Worm (Caenorhabditis elegans) whole organism, mixed stage, embryonic: ENCODE measurements around the gene phat-4.

Source experiments
- M03D4.4 ChIP-seq: sonication (generic microtip); optimal IDR thresholded peaks from 2 replicates; lab custom pipeline; 2017; ENCODE audit warnings: mild to moderate bottlenecking, missing genetic modification characterization, missing compliant biosample characterization
- bed-3 ChIP-seq: fragments of 200-800 bp; sonication (Bioruptor generic); optimal IDR thresholded peaks from 3 replicates; lab custom pipeline; 2018; ENCODE audit warnings: mild to moderate bottlenecking, missing genetic modification characterization, moderate library complexity, missing compliant biosample characterization
- blmp-1 ChIP-seq: fragments of 150-350 bp; optimal IDR thresholded peaks from 2 replicates; lab custom pipeline; 2014; ENCODE audit warnings: missing biosample characterization, missing genetic modification characterization
- ceh-39 ChIP-seq: fragments of 150-350 bp; optimal IDR thresholded peaks from 2 replicates; lab custom pipeline; 2014; ENCODE audit warnings: missing biosample characterization, missing genetic modification characterization
- ceh-43 ChIP-seq: fragments of 200-800 bp; sonication (Bioruptor generic); optimal IDR thresholded peaks from 2 replicates; lab custom pipeline; 2018; ENCODE audit warnings: mild to moderate bottlenecking, missing genetic modification characterization, moderate library complexity, missing compliant biosample characterization
- ceh-83 ChIP-seq: fragments of 200-800 bp; sonication (Bioruptor generic); optimal IDR thresholded peaks from 2 replicates; lab custom pipeline; 2018; ENCODE audit warnings: mild to moderate bottlenecking, missing genetic modification characterization, missing compliant biosample characterization
- cnd-1 ChIP-seq: fragments of 200-800 bp; sonication (Bioruptor generic); optimal IDR thresholded peaks from 2 replicates; lab custom pipeline; 2018; ENCODE audit warnings: mild to moderate bottlenecking, missing genetic modification characterization, missing compliant biosample characterization
- drap-1 ChIP-seq: fragments of 200-800 bp; sonication (Bioruptor generic); optimal IDR thresholded peaks from 3 replicates; lab custom pipeline; 2018; ENCODE audit warnings: mild to moderate bottlenecking, missing genetic modification characterization, missing compliant biosample characterization
- elt-1 ChIP-seq: sonication (generic microtip); optimal IDR thresholded peaks from 2 replicates; lab custom pipeline; 2017; ENCODE audit warnings: missing genetic modification characterization, mild to moderate bottlenecking, missing compliant biosample characterization, antibody characterized with exemption, moderate library complexity, borderline replicate concordance; ENCODE audit not compliant: insufficient read depth
- flh-1 ChIP-seq: fragments of 200-800 bp; sonication (Bioruptor generic); optimal IDR thresholded peaks from 2 replicates; lab custom pipeline; 2018; ENCODE audit warnings: mild to moderate bottlenecking, missing genetic modification characterization, moderate library complexity, missing compliant biosample characterization
- ham-2 ChIP-seq: fragments of 200-800 bp; sonication (Bioruptor generic); optimal IDR thresholded peaks from 2 replicates; lab custom pipeline; 2018; ENCODE audit warnings: mild to moderate bottlenecking, missing genetic modification characterization, missing compliant biosample characterization
- hlh-1 ChIP-seq: fragments of 150-350 bp; optimal IDR thresholded peaks from 2 replicates; lab custom pipeline; 2014; ENCODE audit warnings: missing biosample characterization, missing genetic modification reagents, missing genetic modification characterization
- lin-32 ChIP-seq: fragments of 200-800 bp; sonication (Bioruptor generic); optimal IDR thresholded peaks from 2 replicates; lab custom pipeline; 2018; ENCODE audit warnings: mild to moderate bottlenecking, missing genetic modification characterization, missing compliant biosample characterization
- lsy-2 ChIP-seq: fragments of 150-350 bp; optimal IDR thresholded peaks from 2 replicates; lab custom pipeline; 2014; ENCODE audit warnings: missing biosample characterization, missing genetic modification characterization
- mab-5 ChIP-seq: fragments of 150-350 bp; optimal IDR thresholded peaks from 2 replicates; lab custom pipeline; 2014; ENCODE audit warnings: missing biosample characterization, missing genetic modification characterization
- mep-1 ChIP-seq: fragments of 150-350 bp; optimal IDR thresholded peaks from 2 replicates; lab custom pipeline; 2017; ENCODE audit warnings: missing biosample characterization, missing genetic modification reagents, missing genetic modification characterization, inconsistent platforms
- mls-2 ChIP-seq: sonication (generic microtip); optimal IDR thresholded peaks from 2 replicates; lab custom pipeline; 2016; ENCODE audit warnings: mild to moderate bottlenecking, missing genetic modification characterization, moderate library complexity, missing compliant biosample characterization
- nhr-12 ChIP-seq: fragments of 150-350 bp; optimal IDR thresholded peaks from 2 replicates; lab custom pipeline; 2014; ENCODE audit warnings: missing biosample characterization, missing genetic modification characterization
- nhr-2 ChIP-seq: fragments of 150-350 bp; optimal IDR thresholded peaks from 2 replicates; lab custom pipeline; 2014; ENCODE audit warnings: missing biosample characterization, missing genetic modification characterization
- nhr-237 ChIP-seq: fragments of 150-350 bp; optimal IDR thresholded peaks from 2 replicates; lab custom pipeline; 2014; ENCODE audit warnings: missing biosample characterization, missing genetic modification characterization
- nhr-28 ChIP-seq: fragments of 150-350 bp; optimal IDR thresholded peaks from 2 replicates; lab custom pipeline; 2014; ENCODE audit warnings: missing biosample characterization, missing genetic modification characterization
- nhr-76 ChIP-seq: sonication (generic microtip); optimal IDR thresholded peaks from 2 replicates; lab custom pipeline; 2017; ENCODE audit warnings: missing biosample characterization, missing genetic modification characterization
- pha-4 ChIP-seq: fragments of 150-350 bp; optimal IDR thresholded peaks from 2 replicates; lab custom pipeline; 2018; ENCODE audit warnings: missing biosample characterization, missing genetic modification reagents, missing genetic modification characterization
- sem-2 ChIP-seq: fragments of 200-800 bp; sonication (Bioruptor generic); optimal IDR thresholded peaks from 2 replicates; lab custom pipeline; 2018; ENCODE audit warnings: mild to moderate bottlenecking, missing genetic modification characterization, missing compliant biosample characterization
- snpc-4 ChIP-seq: fragments of 150-350 bp; optimal IDR thresholded peaks from 2 replicates; lab custom pipeline; 2014; ENCODE audit warnings: missing biosample characterization, missing genetic modification characterization
- sptf-1 ChIP-seq: sonication (generic microtip); optimal IDR thresholded peaks from 2 replicates; lab custom pipeline; 2017; ENCODE audit warnings: mild to moderate bottlenecking, missing genetic modification characterization, moderate library complexity, missing compliant biosample characterization
- unc-120 ChIP-seq: sonication (generic microtip); optimal IDR thresholded peaks from 2 replicates; lab custom pipeline; 2017; ENCODE audit warnings: missing genetic modification characterization, missing compliant biosample characterization; ENCODE audit not compliant: poor library complexity, severe bottlenecking
- unc-39 ChIP-seq: fragments of 150-350 bp; optimal IDR thresholded peaks from 2 replicates; lab custom pipeline; 2014; ENCODE audit warnings: missing biosample characterization, missing genetic modification characterization
- unc-62 ChIP-seq: fragments of 150-350 bp; optimal IDR thresholded peaks from 2 replicates; lab custom pipeline; 2014; ENCODE audit warnings: missing biosample characterization, missing genetic modification reagents, missing genetic modification characterization
- zip-8 ChIP-seq: fragments of 150-350 bp; optimal IDR thresholded peaks from 2 replicates; lab custom pipeline; 2014; ENCODE audit warnings: missing biosample characterization, missing genetic modification characterization
- ztf-11 ChIP-seq: fragments of 150-350 bp; optimal IDR thresholded peaks from 2 replicates; lab custom pipeline; 2014; ENCODE audit warnings: missing biosample characterization, missing genetic modification characterization

Gene phat-4

ce11 chrV:4116071-4116470, 13.6 kb upstream of the phat-4 start, which contains the start of gene T05B4.8:
T05B4.8 (minus strand) TSS chrV:4116171.
- no peak for TF ChIP-seq unc-62 (GFP tag; lab: Kevin White, UChicago)

DNA sequence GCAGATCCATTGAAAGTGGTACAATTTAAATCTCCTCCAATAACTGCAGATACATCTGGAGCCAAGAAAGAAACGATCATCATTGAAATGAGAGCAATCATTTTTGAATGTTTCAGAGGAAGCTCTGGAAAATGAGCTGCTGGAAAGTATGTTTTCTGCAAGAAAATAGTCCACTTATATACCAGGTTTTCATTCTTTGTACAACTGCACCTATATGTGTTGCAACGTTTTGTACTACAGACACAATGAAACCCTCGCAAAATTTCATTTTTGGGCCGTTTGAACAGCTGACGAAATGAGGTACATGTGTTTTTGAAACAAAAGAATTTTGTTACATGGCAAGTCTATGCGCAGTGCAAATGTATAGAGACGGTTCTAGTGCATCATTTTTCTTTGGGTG, 11.4 kb upstream of the phat-4 start, which contains the start of gene T05B4.9:
Gene T05B4.9 (minus strand): TSS at position 101 of the 400 bp plus-strand sequence.
- TF ChIP-seq elt-1 (tag; lab: Kevin White, UChicago) (no peak), unc-120 (tag; lab: Kevin White, UChicago) (no peak), sptf-1 (no peak), ceh-43 (GFP tag; lab: Kevin White, UChicago) (no peak), unc-62 (GFP tag; lab: Kevin White, UChicago) (no peak), lin-32 (GFP tag; lab: Kevin White, UChicago) (no peak)

DNA sequence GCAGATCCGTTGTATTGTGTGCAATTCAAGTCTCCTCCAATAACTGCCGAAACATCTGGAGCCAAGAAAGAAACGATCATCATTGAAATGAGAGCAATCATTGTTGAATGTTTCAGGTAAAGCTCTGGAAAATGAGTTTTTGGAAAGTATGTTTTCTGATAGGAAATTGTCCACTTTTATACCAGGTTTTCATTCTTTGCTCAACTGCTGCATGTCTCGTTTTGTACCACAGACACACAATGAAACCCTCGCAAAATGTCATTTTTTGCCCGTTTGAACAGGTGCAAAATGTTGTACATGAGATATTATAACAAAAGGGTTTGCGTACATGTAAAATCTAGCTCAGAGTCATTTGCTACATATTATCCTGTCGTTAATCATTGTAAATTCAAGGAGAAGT, 9.1 kb upstream of the phat-4 start, which contains the start of gene T05B4.10:
Gene T05B4.10 (minus strand): TSS at position 101 of the 400 bp plus-strand sequence.
- TF ChIP-seq blmp-1 (tag; lab: Kevin White, UChicago) (no peak), ztf-11 (tag; lab: Kevin White, UChicago) (no peak), ceh-83 (GFP tag; lab: Kevin White, UChicago) (no peak), sem-2 (GFP tag; lab: Kevin White, UChicago) (no peak), M03D4.4 (tag; lab: Kevin White, UChicago) (no peak), nhr-237 (tag; lab: Kevin White, UChicago) (no peak), unc-62 (GFP tag; lab: Kevin White, UChicago) (no peak), mab-5 (tag; lab: Kevin White, UChicago) (no peak), nhr-76 (tag; lab: Kevin White, UChicago) (no peak), unc-39 (no peak), zip-8 (no peak), lsy-2 (no peak), cnd-1 (no peak), drap-1 (GFP tag; lab: Kevin White, UChicago) (no peak), ham-2 (GFP tag; lab: Kevin White, UChicago) (no peak), nhr-2 (tag; lab: Kevin White, UChicago) (no peak)

DNA sequence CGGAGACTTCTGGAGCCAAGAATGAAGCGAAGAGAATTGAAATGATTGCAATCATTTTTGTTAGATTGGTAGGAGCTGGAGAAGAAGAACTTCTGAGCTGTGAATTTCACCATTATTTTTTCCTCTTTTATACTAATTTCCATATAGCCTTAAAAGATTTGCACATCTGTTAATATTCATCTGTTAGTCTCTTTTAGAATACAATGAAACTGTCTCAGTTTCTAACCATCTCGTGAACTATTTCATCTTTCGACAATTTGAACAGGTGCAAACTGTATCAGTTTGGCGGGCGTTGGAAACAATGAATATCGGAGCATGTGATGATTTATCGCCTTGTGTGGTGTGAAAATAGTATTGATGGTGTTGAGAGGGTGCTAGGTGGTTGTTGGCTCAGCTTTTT, 7.3 kb upstream of the phat-4 start, which contains the start of gene phat-5:
Gene phat-5 (minus strand): TSS at position 101 of the 400 bp plus-strand sequence.
- TF ChIP-seq ztf-11 (tag; lab: Kevin White, UChicago) (no peak), mep-1 (tag; lab: Kevin White, UChicago) (no peak), ceh-39 (tag; lab: Kevin White, UChicago) (no peak)

- TF ChIP-seq nhr-12 (tag; lab: Kevin White, UChicago): no peak
- no peak for TF ChIP-seq ham-2 (GFP tag; lab: Kevin White, UChicago)
- no peak for TF ChIP-seq sem-2 (GFP tag; lab: Kevin White, UChicago)
- no peak for TF ChIP-seq lsy-2
- TF ChIP-seq zip-8: no peak
- no peak for TF ChIP-seq nhr-28
- TF ChIP-seq drap-1 (GFP tag; lab: Kevin White, UChicago): no peak
- no peak for TF ChIP-seq cnd-1
- TF ChIP-seq blmp-1 (tag; lab: Kevin White, UChicago): no peak
- TF ChIP-seq pha-4: no peak
- TF ChIP-seq unc-62 (GFP tag; lab: Kevin White, UChicago): no peak
- no peak for TF ChIP-seq ceh-43 (GFP tag; lab: Kevin White, UChicago)
- no peak for TF ChIP-seq bed-3 (GFP tag; lab: Kevin White, UChicago)
- no peak for TF ChIP-seq nhr-237 (tag; lab: Kevin White, UChicago)
These were observed 4.1 kb upstream of the phat-4 start, which contains the start of gene T05B4.12 for ce11 chrV:4125552-4126084. T05B4.12 (minus strand) TSS chrV:4126034.

DNA sequence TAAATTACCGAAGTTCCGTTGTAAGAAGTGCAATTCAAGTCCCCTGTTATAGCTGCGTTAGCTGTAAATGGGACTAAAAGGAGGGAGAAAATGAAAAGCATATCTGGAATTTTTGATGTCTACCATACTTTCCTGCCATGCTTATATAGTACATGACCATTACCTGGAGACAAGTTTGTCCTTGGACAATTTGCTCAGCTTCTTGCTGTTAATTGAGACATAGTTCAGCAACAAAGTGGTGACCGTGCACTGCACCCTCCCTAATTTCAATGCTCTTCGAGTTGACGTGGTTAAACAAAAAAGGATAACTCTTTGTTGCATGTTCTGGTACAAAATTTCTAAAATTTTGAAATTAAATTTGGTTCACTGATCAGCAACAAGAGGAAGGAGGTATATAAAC, 2.3 kb upstream of the phat-4 start, which contains the start of gene T05B4.13:
Gene T05B4.13 (minus strand): TSS at position 101 of the 400 bp plus-strand sequence.
- no peak for TF ChIP-seq pha-4
- no peak for TF ChIP-seq bed-3 (GFP tag; lab: Kevin White, UChicago)
- TF ChIP-seq blmp-1 (tag; lab: Kevin White, UChicago): no peak
- TF ChIP-seq snpc-4 (tag; lab: Kevin White, UChicago): no peak
- no peak for TF ChIP-seq hlh-1 (tag; lab: Kevin White, UChicago)
- no peak for TF ChIP-seq ham-2 (GFP tag; lab: Kevin White, UChicago)
- TF ChIP-seq sem-2 (GFP tag; lab: Kevin White, UChicago): no peak
- TF ChIP-seq ceh-39 (tag; lab: Kevin White, UChicago): no peak
- no peak for TF ChIP-seq nhr-28
- no peak for TF ChIP-seq flh-1
- TF ChIP-seq unc-39: no peak
- no peak for TF ChIP-seq zip-8
- TF ChIP-seq cnd-1: no peak
- TF ChIP-seq unc-120 (tag; lab: Kevin White, UChicago): no peak
- no peak for TF ChIP-seq nhr-12 (tag; lab: Kevin White, UChicago)
- no peak for TF ChIP-seq mls-2 (tag; lab: Kevin White, UChicago)
- no peak for TF ChIP-seq lsy-2
